Worm (Caenorhabditis elegans): ENCODE measurements around the gene pmpl-1.

- TF ChIP-seq C16A3.4 (tag; optimal IDR thresholded peaks at IDR 0.05) (no peak), ztf-4 (tag; optimal IDR thresholded peaks at IDR 0.05) (no peak), mdl-1 (tag; optimal IDR thresholded peaks at IDR 0.05) (no peak)
Observed at ce11 chrX:3822061-3822460, 34.2 kb downstream of the pmpl-1 start.
